Fruit fly (Drosophila melanogaster) whole organism, embryonic: ENCODE results near the gene CG14400.

Source experiments
- ATbp ChIP-seq: fragments of 200-800 bp; sonication (Bioruptor generic); optimal IDR thresholded peaks from 2 replicates; lab custom pipeline; 2017; ENCODE audit warnings: missing biosample characterization, mild to moderate bottlenecking, missing genetic modification characterization, missing genetic modification reagents
- Ada2b ChIP-seq: fragments of 200-800 bp; sonication (Bioruptor generic); IDR thresholded peaks from 2 replicates; pipeline ENCODE4 v1.3.6; 2022; ENCODE audit warnings: missing biosample characterization, missing genetic modification characterization
- CG11398 ChIP-seq: fragments of 200-800 bp; sonication (Bioruptor generic); optimal IDR thresholded peaks from 2 replicates; lab custom pipeline; 2016; ENCODE audit warnings: missing biosample characterization, missing genetic modification characterization
- CG14014 ChIP-seq: fragments of 200-800 bp; sonication (Bioruptor generic); IDR thresholded peaks from 2 replicates; pipeline ENCODE4 v1.3.6; 2022; ENCODE audit warnings: missing biosample characterization, missing genetic modification characterization
- CG18599 ChIP-seq: fragments of 200-800 bp; sonication (Bioruptor generic); optimal IDR thresholded peaks from 3 replicates; lab custom pipeline; 2017; ENCODE audit warnings: missing biosample characterization, missing genetic modification characterization, mild to moderate bottlenecking, moderate library complexity, missing genetic modification reagents
- CG2202 ChIP-seq: fragments of 200-800 bp; sonication (Bioruptor generic); optimal IDR thresholded peaks from 2 replicates; lab custom pipeline; 2018; ENCODE audit warnings: missing biosample characterization, mild to moderate bottlenecking, missing genetic modification characterization
- CG3995 ChIP-seq: fragments of 200-800 bp; sonication (Bioruptor generic); optimal IDR thresholded peaks from 3 replicates; lab custom pipeline; 2016; ENCODE audit warnings: missing biosample characterization, missing genetic modification characterization
- CG42726 ChIP-seq: fragments of 200-800 bp; sonication (Bioruptor generic); IDR thresholded peaks from 2 replicates; pipeline ENCODE4 v1.3.6; 2022; ENCODE audit warnings: missing biosample characterization, missing genetic modification characterization; ENCODE audit not compliant: partially characterized antibody
- CG4617 ChIP-seq: fragments of 200-800 bp; sonication (Bioruptor generic); optimal IDR thresholded peaks from 3 replicates; lab custom pipeline; 2016; ENCODE audit warnings: missing biosample characterization, missing genetic modification characterization, borderline replicate concordance
- CG6854 ChIP-seq: fragments of 200-800 bp; sonication (Bioruptor generic); optimal IDR thresholded peaks from 3 replicates; lab custom pipeline; 2017; ENCODE audit warnings: missing biosample characterization, mild to moderate bottlenecking, missing genetic modification characterization
- CG7357 ChIP-seq: fragments of 200-800 bp; sonication (Bioruptor generic); IDR thresholded peaks from 3 replicates; pipeline ENCODE4 v1.3.6; 2022; ENCODE audit warnings: missing biosample characterization, missing genetic modification characterization
- CG8944 ChIP-seq: fragments of 200-800 bp; sonication (Bioruptor generic); optimal IDR thresholded peaks from 3 replicates; lab custom pipeline; 2016; ENCODE audit warnings: missing biosample characterization, missing genetic modification characterization
- CG9797 ChIP-seq: fragments of 200-800 bp; sonication (Bioruptor generic); optimal IDR thresholded peaks from 3 replicates; lab custom pipeline; 2018; ENCODE audit warnings: missing biosample characterization, mild to moderate bottlenecking, missing genetic modification characterization
- D ChIP-seq, 2 experiments: fragments of 200-800 bp in 1 of 2; fragments of >200 bp in 1 of 2; sonication (Bioruptor generic) in 1 of 2; optimal IDR thresholded peaks; 2 replicates in 1 of 2; 3 replicates in 1 of 2; lab custom pipeline; 2017; ENCODE audit warnings: mild to moderate bottlenecking in 1 of 2, missing biosample characterization in 1 of 2, missing genetic modification characterization in 1 of 2, missing genetic modification reagents in 1 of 2
- Dek ChIP-seq: fragments of 200-800 bp; sonication (Bioruptor generic); optimal IDR thresholded peaks from 3 replicates; lab custom pipeline; 2019; ENCODE audit warnings: missing biosample characterization, mild to moderate bottlenecking, missing genetic modification characterization, moderate library complexity
- Doc2 ChIP-seq: fragments of 200-800 bp; sonication (Bioruptor generic); IDR thresholded peaks from 2 replicates; pipeline ENCODE4 v1.3.6; 2022; ENCODE audit warnings: missing biosample characterization, missing genetic modification characterization
- Ets65A ChIP-seq: fragments of 200-800 bp; sonication (Bioruptor generic); peaks from one replicate; lab custom pipeline; 2016; ENCODE audit warnings: missing biosample characterization, missing genetic modification characterization
- Fer2 ChIP-seq: fragments of 200-800 bp; sonication (Bioruptor generic); optimal IDR thresholded peaks from 2 replicates; lab custom pipeline; 2018; ENCODE audit warnings: missing biosample characterization, mild to moderate bottlenecking, missing genetic modification characterization, moderate library complexity
- HLH4C ChIP-seq: fragments of 200-800 bp; sonication (Bioruptor generic); IDR thresholded peaks from 3 replicates; pipeline ENCODE4 v1.3.6; 2022; ENCODE audit warnings: missing biosample characterization, missing genetic modification characterization; ENCODE audit not compliant: partially characterized antibody
- Hr39 ChIP-seq: fragments of >200 bp; optimal IDR thresholded peaks from 2 replicates; lab custom pipeline; 2017
- Max ChIP-seq: fragments of 200-800 bp; sonication (Bioruptor generic); optimal IDR thresholded peaks from 2 replicates; lab custom pipeline; 2016; ENCODE audit warnings: missing biosample characterization, mild to moderate bottlenecking, missing genetic modification characterization
- Med ChIP-seq: fragments of 200-800 bp; sonication (Bioruptor generic); peaks from one replicate; lab custom pipeline; 2016; ENCODE audit warnings: missing biosample characterization, missing genetic modification characterization, mild to moderate bottlenecking, inconsistent platforms, moderate library complexity
- Nf-YB ChIP-seq: fragments of 200-800 bp; sonication (Bioruptor generic); optimal IDR thresholded peaks from 3 replicates; lab custom pipeline; 2019; ENCODE audit warnings: missing biosample characterization, mild to moderate bottlenecking, missing genetic modification characterization, moderate library complexity
- Opbp ChIP-seq: fragments of 200-800 bp; sonication (Bioruptor generic); IDR thresholded peaks from 3 replicates; pipeline ENCODE4 v1.3.6; 2022; ENCODE audit warnings: missing biosample characterization, missing genetic modification characterization; ENCODE audit not compliant: partially characterized antibody
- Sin3A ChIP-seq: fragments of >200 bp; optimal IDR thresholded peaks from 2 replicates; lab custom pipeline; 2018
- TFAM ChIP-seq: fragments of 200-800 bp; sonication (Bioruptor generic); optimal IDR thresholded peaks from 2 replicates; lab custom pipeline; 2017; ENCODE audit warnings: missing biosample characterization, missing genetic modification characterization, inconsistent platforms
- ap ChIP-seq: fragments of 200-800 bp; sonication (Bioruptor generic); IDR thresholded peaks from 2 replicates; pipeline ENCODE4 v1.3.6; 2022; ENCODE audit warnings: missing biosample characterization, missing genetic modification characterization
- bbx ChIP-seq: fragments of 200-800 bp; sonication (Bioruptor generic); IDR thresholded peaks from 2 replicates; pipeline ENCODE4 v1.3.6; 2022; ENCODE audit warnings: missing biosample characterization, missing genetic modification characterization; ENCODE audit not compliant: partially characterized antibody
- fu2 ChIP-seq: fragments of 200-800 bp; sonication (Bioruptor generic); optimal IDR thresholded peaks from 2 replicates; lab custom pipeline; 2016; ENCODE audit warnings: missing biosample characterization, missing genetic modification characterization
- grn ChIP-seq: fragments of 200-800 bp; sonication (Bioruptor generic); optimal IDR thresholded peaks from 3 replicates; lab custom pipeline; 2017; ENCODE audit warnings: missing biosample characterization, missing genetic modification characterization
- ham ChIP-seq: fragments of 200-800 bp; sonication (Bioruptor generic); IDR thresholded peaks from 2 replicates; pipeline ENCODE4 v1.3.6; 2022; ENCODE audit warnings: missing biosample characterization, missing genetic modification characterization
- knrl ChIP-seq: fragments of 200-800 bp; sonication (Bioruptor generic); IDR thresholded peaks from 3 replicates; pipeline ENCODE4 v1.3.6; 2022; ENCODE audit warnings: missing biosample characterization, missing genetic modification characterization; ENCODE audit not compliant: partially characterized antibody
- lbe ChIP-seq: fragments of 200-800 bp; sonication (Bioruptor generic); optimal IDR thresholded peaks from 2 replicates; lab custom pipeline; 2016; ENCODE audit warnings: missing biosample characterization, mild to moderate bottlenecking, missing genetic modification characterization
- nerfin-1 ChIP-seq: fragments of 200-800 bp; sonication (Bioruptor generic); optimal IDR thresholded peaks from 3 replicates; lab custom pipeline; 2019; ENCODE audit warnings: missing biosample characterization, mild to moderate bottlenecking, missing genetic modification characterization, moderate library complexity
- org-1 ChIP-seq: fragments of 200-800 bp; sonication (Bioruptor generic); optimal IDR thresholded peaks from 2 replicates; lab custom pipeline; 2017; ENCODE audit warnings: missing biosample characterization, missing genetic modification characterization
- pfk ChIP-seq: fragments of 200-800 bp; sonication (Bioruptor generic); optimal IDR thresholded peaks from 2 replicates; lab custom pipeline; 2018; ENCODE audit warnings: missing biosample characterization, mild to moderate bottlenecking, missing genetic modification characterization, moderate library complexity
- pho ChIP-seq: fragments of 200-800 bp; sonication (Bioruptor generic); optimal IDR thresholded peaks from 2 replicates; lab custom pipeline; 2016; ENCODE audit warnings: missing biosample characterization, missing genetic modification characterization
- pnt ChIP-seq: fragments of 200-800 bp; sonication (Bioruptor generic); optimal IDR thresholded peaks from 3 replicates; lab custom pipeline; 2016; ENCODE audit warnings: missing biosample characterization, missing genetic modification characterization
- prd ChIP-seq, 3 experiments: fragments of >200 bp in 2 of 3; fragments of 200-800 bp in 1 of 3; sonication (Bioruptor generic) in 1 of 3; optimal IDR thresholded peaks in 2 of 3; IDR thresholded peaks in 1 of 3; 2 replicates in 2 of 3; 3 replicates in 1 of 3; pipeline versions ENCODE4 v1.3.6 to Lab custom; 2017 to 2022; ENCODE audit warnings: missing biosample characterization in 1 of 3, missing genetic modification characterization in 1 of 3
- psq ChIP-seq: fragments of 200-800 bp; sonication (Bioruptor generic); optimal IDR thresholded peaks from 2 replicates; lab custom pipeline; 2017; ENCODE audit warnings: missing biosample characterization, missing genetic modification characterization
- repo ChIP-seq: fragments of 200-800 bp; sonication (Bioruptor generic); optimal IDR thresholded peaks from 2 replicates; lab custom pipeline; 2016; ENCODE audit warnings: missing biosample characterization, missing genetic modification characterization
- rib ChIP-seq: fragments of 200-800 bp; sonication (Bioruptor generic); IDR thresholded peaks from 2 replicates; pipeline ENCODE4 v1.3.6; 2022; ENCODE audit warnings: missing biosample characterization, missing genetic modification characterization
- ro ChIP-seq: fragments of 200-800 bp; sonication (Bioruptor generic); IDR thresholded peaks from 2 replicates; pipeline ENCODE4 v1.3.6; 2022; ENCODE audit warnings: missing biosample characterization, missing genetic modification characterization
- row ChIP-seq: fragments of 200-800 bp; sonication (Bioruptor generic); IDR thresholded peaks from 3 replicates; pipeline ENCODE4 v1.3.6; 2022; ENCODE audit warnings: missing biosample characterization, missing genetic modification characterization
- sd ChIP-seq: fragments of 200-800 bp; sonication (Bioruptor generic); optimal IDR thresholded peaks from 3 replicates; lab custom pipeline; 2018; ENCODE audit warnings: missing biosample characterization, mild to moderate bottlenecking, missing genetic modification characterization, moderate library complexity
- sens-2 ChIP-seq: fragments of 200-800 bp; sonication (Bioruptor generic); IDR thresholded peaks from 2 replicates; pipeline ENCODE4 v1.3.6; 2022; ENCODE audit warnings: missing biosample characterization, missing genetic modification characterization
- toy ChIP-seq: fragments of 200-800 bp; sonication (Bioruptor generic); IDR thresholded peaks from 2 replicates; pipeline ENCODE4 v1.3.6; 2022; ENCODE audit warnings: missing biosample characterization, missing genetic modification characterization
- trh ChIP-seq: fragments of 200-800 bp; sonication (Bioruptor generic); optimal IDR thresholded peaks from 2 replicates; lab custom pipeline; 2016; ENCODE audit warnings: missing biosample characterization, missing genetic modification characterization
- tx ChIP-seq: fragments of 200-800 bp; sonication (Bioruptor generic); optimal IDR thresholded peaks from 2 replicates; lab custom pipeline; 2016; ENCODE audit warnings: missing biosample characterization, missing genetic modification characterization
- wek ChIP-seq: fragments of 200-800 bp; sonication (Bioruptor generic); optimal IDR thresholded peaks from 3 replicates; lab custom pipeline; 2018; ENCODE audit warnings: missing biosample characterization, mild to moderate bottlenecking, missing genetic modification characterization, moderate library complexity

The CG14400 gene

DNA sequence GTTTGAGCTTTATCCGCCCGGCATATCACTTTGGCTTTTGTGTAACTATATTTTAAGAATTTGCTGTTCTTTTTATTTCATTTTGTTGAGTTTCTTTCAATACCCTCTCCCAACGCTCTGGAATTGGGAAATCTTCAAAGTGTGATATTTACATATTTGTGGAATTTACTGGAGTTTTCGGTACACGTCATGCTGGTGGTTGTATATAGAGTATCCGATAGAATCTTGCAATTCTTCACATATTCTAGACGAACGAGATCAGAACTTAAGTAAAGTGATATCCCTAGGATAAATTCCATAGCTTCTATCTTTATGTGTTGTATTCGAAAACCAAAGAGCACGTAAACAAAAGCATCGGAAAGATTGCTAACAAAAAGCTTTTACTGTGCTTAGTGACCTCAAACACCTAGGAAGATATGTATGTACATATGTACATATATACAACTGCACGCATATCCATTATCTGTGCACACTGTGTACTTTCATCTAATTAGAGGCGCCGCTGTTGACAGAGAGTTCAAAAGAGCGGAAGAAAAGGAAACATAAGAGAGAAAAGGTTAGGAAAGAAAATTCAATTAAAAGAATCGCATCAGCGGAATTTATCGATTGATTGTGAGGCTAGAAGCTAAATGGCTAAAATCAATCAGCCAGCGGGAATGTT lies 39.1 kb upstream of the CG14400 start (continued):
- TF ChIP-seq prd (optimal IDR thresholded peaks at IDR 0.05; lab: Kevin White, UChicago) (no peak), prd (GFP tag; IDR thresholded peaks at IDR 0.05; lab: Robert Waterston, UW) (no peak), repo (no peak), Sin3A (lab: Kevin White, UChicago) (no peak), D (optimal IDR thresholded peaks at IDR 0.05; lab: Kevin White, UChicago) (no peak), D (GFP tag; optimal IDR thresholded peaks at IDR 0.05; lab: Kevin White, UChicago) (peak; percentile 54), rib (GFP tag; lab: Robert Waterston, UW) (no peak), Max (no peak), CG42726 (no peak), ATbp (GFP tag; lab: Kevin White, UChicago) (peak; percentile 92), nerfin-1 (tag; lab: Kevin White, UChicago) (peak; percentile 59), knrl (GFP tag; lab: Robert Waterston, UW) (no peak), HLH4C (GFP tag; lab: Robert Waterston, UW) (no peak), CG18599 (GFP tag; lab: Kevin White, UChicago) (peak; percentile 38), toy (no peak), Ets65A (GFP tag; lab: Kevin White, UChicago) (no peak), fu2 (no peak), Doc2 (GFP tag; lab: Robert Waterston, UW) (no peak), CG2202 (tag; lab: Kevin White, UChicago) (peak; percentile 55), CG11398 (GFP tag; lab: Kevin White, UChicago) (peak; percentile 13), org-1 (GFP tag; lab: Kevin White, UChicago) (no peak), pnt (no peak), sens-2 (GFP tag; lab: Robert Waterston, UW) (no peak), Fer2 (tag; lab: Kevin White, UChicago) (peak; percentile 18), pfk (GFP tag; lab: Kevin White, UChicago) (peak; percentile 40), trh (GFP tag; lab: Kevin White, UChicago) (no peak), pho (GFP tag; lab: Kevin White, UChicago) (no peak), ap (GFP tag; lab: Robert Waterston, UW) (no peak), Med (GFP tag; lab: Kevin White, UChicago) (no peak), CG14014 (GFP tag; lab: Robert Waterston, UW) (peak; percentile 68; the same call in 1 of the 2 replicates), wek (GFP tag; lab: Kevin White, UChicago) (peak; percentile 85), TFAM (GFP tag; lab: Kevin White, UChicago) (no peak), ham (GFP tag; lab: Robert Waterston, UW) (no peak), Ada2b (GFP tag; lab: Robert Waterston, UW) (no peak), CG9797 (GFP tag; lab: Kevin White, UChicago) (no peak), sd (tag; lab: Kevin White, UChicago) (peak; percentile 52), ro (GFP tag; lab: Robert Waterston, UW) (no peak), Dek (tag; lab: Kevin White, UChicago) (no peak), row (peak; percentile 21; the same call in 1 of the 3 replicates), bbx (GFP tag; lab: Robert Waterston, UW) (no peak), grn (GFP tag; lab: Kevin White, UChicago) (peak; percentile 61), CG4617 (GFP tag; lab: Kevin White, UChicago) (no peak), Opbp (GFP tag; lab: Robert Waterston, UW) (no peak), Nf-YB (GFP tag; lab: Kevin White, UChicago) (peak; percentile 28), CG7357 (GFP tag; lab: Robert Waterston, UW) (no peak), CG8944 (GFP tag; lab: Kevin White, UChicago) (no peak), CG3995 (GFP tag; lab: Kevin White, UChicago) (no peak), CG6854 (peak; percentile 42), lbe (GFP tag; lab: Kevin White, UChicago) (no peak), psq (no peak), Hr39 (lab: Kevin White, UChicago) (no peak), tx (no peak)
